Fruit fly (Drosophila melanogaster) whole organism, adult: ENCODE results near the gene CG15458.

Experiments
- CG12768 ChIP-seq: fragments of 200-800 bp; sonication (Bioruptor generic); optimal IDR thresholded peaks from 2 replicates; lab custom pipeline; 2017; ENCODE audit warnings: missing biosample characterization, missing genetic modification characterization, mild to moderate bottlenecking, moderate library complexity, missing genetic modification reagents
- CG14711 ChIP-seq: fragments of 200-800 bp; sonication (Bioruptor generic); optimal IDR thresholded peaks from 2 replicates; lab custom pipeline; 2018; ENCODE audit warnings: missing biosample characterization, mild to moderate bottlenecking, missing genetic modification characterization, moderate library complexity
- kay ChIP-seq: fragments of 200-800 bp; sonication (Bioruptor generic); peaks from one replicate; lab custom pipeline; 2016; ENCODE audit warnings: missing biosample characterization, missing genetic modification characterization, borderline replicate concordance

- TF ChIP-seq kay (GFP tag; lab: Kevin White, UChicago) = no peak
- no peak for TF ChIP-seq CG14711
- no peak for TF ChIP-seq CG12768 (GFP tag; lab: Kevin White, UChicago)
Measured at dm6 chrX:20426818-20427217, 12.8 kb upstream of the CG15458 start, which contains the start of gene CG15456.
